Worm (Caenorhabditis elegans) whole organism, L4 larva: Measurements from ENCODE around the gene sek-3.

Experiments used
- F37D6.2 ChIP-seq: sonication (generic microtip); optimal IDR thresholded peaks from 2 replicates; lab custom pipeline; 2016; ENCODE audit warnings: mild to moderate bottlenecking, missing genetic modification characterization, missing compliant biosample characterization
- T26A8.4 ChIP-seq: fragments of 200-800 bp; sonication (Bioruptor generic); IDR thresholded peaks from 2 replicates; pipeline ENCODE4 v1.3.6; 2022; ENCODE audit warnings: missing genetic modification characterization, missing compliant biosample characterization
- ZK546.5 ChIP-seq, 2 experiments: sonication (generic microtip); optimal IDR thresholded peaks; 2 replicates each; lab custom pipeline; 2017; ENCODE audit warnings: missing biosample characterization in 2 of 2, missing genetic modification characterization in 2 of 2
- aha-1 ChIP-seq: fragments of 150-350 bp; peaks from one replicate; lab custom pipeline; 2014; ENCODE audit warnings: missing biosample characterization, missing genetic modification characterization
- arid-1 ChIP-seq: fragments of 200-800 bp; sonication (Bioruptor generic); conservative IDR thresholded peaks from 2 replicates; pipeline ENCODE4 v1.3.6; 2022; ENCODE audit warnings: missing genetic modification reagents, missing genetic modification characterization, missing compliant biosample characterization
- ces-1 ChIP-seq: fragments of 150-350 bp; sonication (generic microtip); optimal IDR thresholded peaks from 4 replicates; lab custom pipeline; 2014; ENCODE audit warnings: missing biosample characterization, missing genetic modification reagents, missing genetic modification characterization
- daf-16 ChIP-seq, 3 experiments: sonication (generic microtip); optimal IDR thresholded peaks; 2 replicates each; lab custom pipeline; 2016 to 2017; ENCODE audit warnings: missing genetic modification characterization in 3 of 3, missing genetic modification reagents in 3 of 3, mild to moderate bottlenecking in 2 of 3, missing compliant biosample characterization in 2 of 3, missing biosample characterization in 1 of 3, moderate library complexity in 1 of 3
- dmd-6 ChIP-seq: fragments of 200-800 bp; sonication (Bioruptor generic); IDR thresholded peaks from 2 replicates; pipeline ENCODE4 v1.3.6; 2022; ENCODE audit warnings: missing genetic modification reagents, missing genetic modification characterization, missing compliant biosample characterization
- dmd-8 ChIP-seq: fragments of 200-800 bp; sonication (Bioruptor generic); IDR thresholded peaks from 2 replicates; pipeline ENCODE4 v1.3.6; 2022; ENCODE audit warnings: missing genetic modification characterization, missing compliant biosample characterization
- dpl-1 ChIP-seq: fragments of 150-350 bp; optimal IDR thresholded peaks from 2 replicates; lab custom pipeline; 2014; ENCODE audit warnings: missing biosample characterization, missing genetic modification reagents, missing genetic modification characterization
- dve-1 ChIP-seq: sonication (generic microtip); optimal IDR thresholded peaks from 2 replicates; lab custom pipeline; 2017; ENCODE audit warnings: antibody characterized with exemption, mild to moderate bottlenecking, missing genetic modification characterization, missing compliant biosample characterization; ENCODE audit not compliant: insufficient read depth
- egl-27 ChIP-seq: sonication (generic microtip); optimal IDR thresholded peaks from 3 replicates; lab custom pipeline; 2017; ENCODE audit warnings: missing biosample characterization, missing genetic modification reagents, missing genetic modification characterization
- fos-1 ChIP-seq: fragments of 150-350 bp; optimal IDR thresholded peaks from 2 replicates; lab custom pipeline; 2014; ENCODE audit warnings: missing biosample characterization, missing genetic modification characterization
- gei-8 ChIP-seq: fragments of 200-800 bp; sonication (Bioruptor generic); optimal IDR thresholded peaks from 2 replicates; lab custom pipeline; 2018; ENCODE audit warnings: mild to moderate bottlenecking, missing genetic modification characterization, missing compliant biosample characterization
- hlh-11 ChIP-seq: fragments of 200-800 bp; sonication (Bioruptor generic); optimal IDR thresholded peaks from 2 replicates; lab custom pipeline; 2018; ENCODE audit warnings: mild to moderate bottlenecking, missing genetic modification characterization, missing compliant biosample characterization
- hlh-30 ChIP-seq: sonication (generic microtip); optimal IDR thresholded peaks from 2 replicates; lab custom pipeline; 2017; ENCODE audit warnings: antibody characterized with exemption, mild to moderate bottlenecking, missing genetic modification characterization, missing compliant biosample characterization; ENCODE audit not compliant: insufficient read depth
- hmg-1.1 ChIP-seq: fragments of 200-800 bp; sonication (Bioruptor generic); IDR thresholded peaks from 2 replicates; pipeline ENCODE4 v1.3.6; 2022; ENCODE audit warnings: missing genetic modification reagents, missing genetic modification characterization, missing compliant biosample characterization
- lin-1 ChIP-seq: fragments of 200-800 bp; sonication (Bioruptor generic); IDR thresholded peaks from 2 replicates; pipeline ENCODE4 v1.3.6; 2022; ENCODE audit warnings: missing genetic modification reagents, missing genetic modification characterization, missing compliant biosample characterization
- lsy-2 ChIP-seq, 2 experiments: fragments of 150-350 bp in 1 of 2; sonication (generic microtip) in 1 of 2; optimal IDR thresholded peaks; 2 replicates each; lab custom pipeline; 2014 to 2017; ENCODE audit warnings: missing biosample characterization in 2 of 2, missing genetic modification characterization in 2 of 2
- madf-9 ChIP-seq: fragments of 200-800 bp; sonication (Bioruptor generic); conservative IDR thresholded peaks from 2 replicates; pipeline ENCODE4 v1.3.6; 2022; ENCODE audit warnings: missing genetic modification reagents, missing genetic modification characterization, missing compliant biosample characterization
- mdt-29 ChIP-seq: fragments of 200-800 bp; sonication (Bioruptor generic); IDR thresholded peaks from 2 replicates; pipeline ENCODE4 v1.3.6; 2022; ENCODE audit warnings: missing genetic modification reagents, missing genetic modification characterization, missing compliant biosample characterization
- mxl-3 ChIP-seq: fragments of 200-800 bp; sonication (Bioruptor generic); optimal IDR thresholded peaks from 2 replicates; lab custom pipeline; 2018; ENCODE audit warnings: mild to moderate bottlenecking, missing genetic modification characterization, missing compliant biosample characterization
- nhr-41 ChIP-seq: fragments of 200-800 bp; sonication (Bioruptor generic); IDR thresholded peaks from 2 replicates; pipeline ENCODE4 v1.3.6; 2022; ENCODE audit warnings: missing genetic modification reagents, missing genetic modification characterization, missing compliant biosample characterization
- nhr-48 ChIP-seq: sonication (generic microtip); optimal IDR thresholded peaks from 2 replicates; lab custom pipeline; 2016; ENCODE audit warnings: mild to moderate bottlenecking, missing genetic modification characterization, missing compliant biosample characterization
- nhr-77 ChIP-seq: fragments of 150-350 bp; optimal IDR thresholded peaks from 2 replicates; lab custom pipeline; 2014; ENCODE audit warnings: missing biosample characterization, missing genetic modification characterization
- pha-4 ChIP-seq, 2 experiments: fragments of 150-350 bp in 1 of 2; fragments of 200-800 bp in 1 of 2; sonication (Bioruptor generic) in 1 of 2; IDR thresholded peaks in 1 of 2; optimal IDR thresholded peaks in 1 of 2; 2 replicates each; pipeline versions ENCODE4 v1.3.6 to Lab custom; 2014 to 2022; ENCODE audit warnings: missing genetic modification characterization in 2 of 2, missing genetic modification reagents in 2 of 2, missing biosample characterization in 1 of 2, missing compliant biosample characterization in 1 of 2
- php-3 ChIP-seq: fragments of 200-800 bp; sonication (Bioruptor generic); IDR thresholded peaks from 2 replicates; pipeline ENCODE4 v1.3.6; 2022; ENCODE audit warnings: missing genetic modification reagents, missing genetic modification characterization, missing compliant biosample characterization
- tra-1 ChIP-seq: fragments of 200-800 bp; sonication (Bioruptor generic); IDR thresholded peaks from 2 replicates; pipeline ENCODE4 v1.3.6; 2022; ENCODE audit warnings: missing genetic modification reagents, missing genetic modification characterization, missing compliant biosample characterization
- unc-62 ChIP-seq, 3 experiments: fragments of 150-350 bp in 1 of 3; sonication (generic microtip); optimal IDR thresholded peaks in 2 of 3; peaks in 1 of 3; 1 replicate in 1 of 3; 2 replicates in 2 of 3; lab custom pipeline; 2014 to 2017; ENCODE audit warnings: missing biosample characterization in 3 of 3, missing genetic modification characterization in 3 of 3, missing genetic modification reagents in 3 of 3, missing genotype in 1 of 3
- vab-7 ChIP-seq: fragments of 200-800 bp; sonication (Bioruptor generic); IDR thresholded peaks from 2 replicates; pipeline ENCODE4 v1.3.6; 2022; ENCODE audit warnings: missing genetic modification reagents, missing genetic modification characterization, missing compliant biosample characterization
- zip-11 ChIP-seq: fragments of 200-800 bp; sonication (Bioruptor generic); IDR thresholded peaks from 2 replicates; pipeline ENCODE4 v1.3.6; 2022; ENCODE audit warnings: missing genetic modification characterization, missing compliant biosample characterization

sek-3 gene

DNA sequence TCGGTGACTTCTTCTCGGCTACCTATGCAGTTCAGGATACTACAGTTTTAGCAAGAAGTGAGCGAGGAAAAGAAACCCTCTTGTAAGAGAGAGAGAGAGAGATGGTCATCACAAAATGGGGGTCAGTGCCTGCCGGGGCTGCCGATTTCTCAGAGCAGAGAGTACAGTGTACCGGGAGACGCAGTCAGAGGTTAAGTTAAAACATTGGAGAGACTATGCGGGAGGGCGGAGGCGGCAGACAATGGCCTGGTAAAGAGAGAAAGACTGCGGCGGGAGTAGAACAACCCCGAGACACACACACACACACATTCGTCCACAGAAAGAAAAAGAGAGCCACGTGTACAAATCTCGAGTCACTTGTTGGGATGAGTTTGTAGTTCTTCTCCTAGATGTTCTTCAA, 46.3 kb upstream of the sek-3 start (continued):
- TF ChIP-seq php-3 (GFP tag; lab: Robert Waterston, UW) (no peak), dpl-1 (GFP tag; lab: Kevin White, UChicago) (peak; percentile 23), lin-1 (GFP tag; lab: Robert Waterston, UW) (0 out of 2 replicates have a peak, but pooled peaks have one; percentile 32), nhr-41 (GFP tag; lab: Robert Waterston, UW) (no peak), pha-4 (GFP tag; IDR thresholded peaks at IDR 0.05; lab: Robert Waterston, UW) (peak; percentile 61; the same call in 1 of the 2 replicates), pha-4 (tag; optimal IDR thresholded peaks at IDR 0.05; lab: Kevin White, UChicago) (peak; percentile 40), nhr-48 (tag; lab: Kevin White, UChicago) (no peak), fos-1 (tag; lab: Kevin White, UChicago) (no peak), lsy-2 (tag; optimal IDR thresholded peaks at IDR 0.05; lab: Kevin White, UChicago) (peak; percentile 6 to 29)

DNA sequence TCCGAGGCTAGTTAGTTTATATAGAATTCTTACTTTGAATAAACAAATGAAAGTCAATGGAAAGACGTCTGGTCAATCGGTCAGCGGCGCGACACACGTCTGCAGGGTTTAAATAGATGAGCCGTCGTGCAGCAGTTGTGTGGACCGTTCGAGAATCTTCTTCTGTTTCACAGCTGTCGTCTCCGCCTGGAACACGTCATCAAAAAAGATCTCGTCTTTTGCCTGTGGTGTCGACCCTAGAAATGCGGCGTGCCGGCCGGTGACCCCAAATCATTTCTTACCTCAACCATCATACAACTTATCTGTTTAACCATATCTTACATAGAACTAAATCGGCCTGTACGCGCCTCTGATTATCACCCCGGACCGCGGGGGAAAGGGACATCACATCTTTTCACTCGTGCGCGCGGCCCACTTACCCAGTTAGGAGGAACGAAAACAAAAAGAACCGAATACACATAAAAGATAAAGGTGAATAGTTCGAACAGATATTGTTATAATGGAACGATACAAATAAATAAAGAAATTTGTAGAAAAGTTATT, 45.6 kb upstream of the sek-3 start:
- peak; percentile 66 for TF ChIP-seq hlh-11
- peak in 1 of 2 experiments; percentile 93 for TF ChIP-seq unc-62 (GFP tag; optimal IDR thresholded peaks at IDR 0.05 in 1 of 2; lab: Kevin White, UChicago)
- no peak for TF ChIP-seq unc-62 (tag; optimal IDR thresholded peaks at IDR 0.05; lab: Kevin White, UChicago)
- no peak for TF ChIP-seq ZK546.5 (tag; optimal IDR thresholded peaks at IDR 0.05; lab: Kevin White, UChicago)
- TF ChIP-seq F37D6.2: no peak
- TF ChIP-seq ces-1 (GFP tag; lab: Kevin White, UChicago): no peak
- TF ChIP-seq hlh-30 (tag; lab: Kevin White, UChicago): peak; percentile 42
- TF ChIP-seq T26A8.4 (GFP tag; lab: Robert Waterston, UW): no peak
- TF ChIP-seq egl-27: no peak
- TF ChIP-seq daf-16 (GFP tag; optimal IDR thresholded peaks at IDR 0.05; lab: Kevin White, UChicago): peak in 1 of 2 experiments; percentile 46
- TF ChIP-seq daf-16 (tag; optimal IDR thresholded peaks at IDR 0.05; lab: Kevin White, UChicago): no peak
- TF ChIP-seq hmg-1.1 (GFP tag; lab: Robert Waterston, UW): peak; percentile 8; the same call in 1 of the 2 replicates
- peak; percentile 12 for TF ChIP-seq mxl-3 (GFP tag; lab: Kevin White, UChicago)
- TF ChIP-seq dmd-8 (GFP tag; lab: Robert Waterston, UW): no peak

DNA sequence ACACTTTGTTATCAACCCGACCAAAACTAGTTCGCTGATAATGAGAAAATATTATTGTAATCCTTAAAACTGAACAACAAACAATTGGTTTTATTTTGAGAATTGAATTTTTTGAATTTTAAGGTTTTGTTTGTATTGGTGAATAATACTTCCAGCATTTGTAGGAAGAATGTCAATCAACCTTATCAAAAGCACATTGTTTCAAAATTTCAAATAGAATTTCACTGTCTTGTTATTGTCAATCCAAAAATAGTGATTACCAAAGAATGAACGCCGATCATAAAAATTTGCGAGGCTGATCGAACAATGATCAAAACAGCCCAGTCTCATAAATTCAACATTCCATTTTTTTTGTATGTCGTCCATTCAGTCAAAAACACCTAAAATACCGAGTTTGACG, 43.2 kb upstream of the sek-3 start:
- TF ChIP-seq nhr-77 (tag; lab: Kevin White, UChicago) (no peak), aha-1 (peak; percentile 33), madf-9 (GFP tag; lab: Robert Waterston, UW) (no peak), php-3 (GFP tag; lab: Robert Waterston, UW) (peak; percentile 63), tra-1 (GFP tag; lab: Robert Waterston, UW) (peak; percentile 80), unc-62 (GFP tag; optimal IDR thresholded peaks at IDR 0.05 in 1 of 2; lab: Kevin White, UChicago) (no peak), unc-62 (tag; optimal IDR thresholded peaks at IDR 0.05; lab: Kevin White, UChicago) (no peak), gei-8 (no peak), daf-16 (GFP tag; optimal IDR thresholded peaks at IDR 0.05; lab: Kevin White, UChicago) (no peak), daf-16 (tag; optimal IDR thresholded peaks at IDR 0.05; lab: Kevin White, UChicago) (peak; percentile 69), zip-11 (GFP tag; lab: Robert Waterston, UW) (no peak), dmd-6 (GFP tag; lab: Robert Waterston, UW) (peak; percentile 86), dve-1 (peak; percentile 77), hlh-11 (peak; percentile 28), vab-7 (GFP tag; lab: Robert Waterston, UW) (no peak), ZK546.5 (tag; optimal IDR thresholded peaks at IDR 0.05; lab: Kevin White, UChicago) (no peak), mdt-29 (GFP tag; lab: Robert Waterston, UW) (no peak)

DNA sequence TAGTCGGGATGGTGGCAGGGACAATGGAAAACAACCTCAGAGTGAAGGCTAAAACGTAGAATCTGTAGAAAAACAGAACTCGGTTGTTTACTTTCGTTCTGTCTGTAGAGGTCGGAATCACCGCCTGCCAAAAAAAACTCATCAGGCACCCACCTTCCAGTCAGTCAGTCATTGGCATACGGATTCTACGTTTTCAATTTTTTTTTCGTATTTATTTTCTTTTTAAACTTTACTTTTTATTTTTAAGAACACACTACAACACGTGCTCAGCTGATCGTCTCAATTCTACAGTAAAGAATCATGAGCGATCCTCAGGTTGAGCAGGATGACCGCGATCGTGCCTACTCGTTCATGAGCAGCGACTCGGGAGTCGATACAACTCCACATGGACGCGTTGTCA, 41.2 kb upstream of the sek-3 start, which contains the start of gene lfi-1:
Gene lfi-1 (plus strand): TSS at position 301 of the 400 bp plus-strand sequence.
- TF ChIP-seq arid-1 (GFP tag; lab: Robert Waterston, UW) (no peak), mdt-29 (GFP tag; lab: Robert Waterston, UW) (no peak), dpl-1 (GFP tag; lab: Kevin White, UChicago) (no peak)
